Fruit fly (Drosophila melanogaster): ENCODE measurements around the gene CG5281.

Gene CG5281

dm6 chr3R:11435537-11436234, at the start of gene CG5281, which contains the start of gene Exd2 (continued):
- peak; percentile 46 for TF ChIP-seq Bteb2 (GFP tag; optimal IDR thresholded peaks at IDR 0.05)
- TF ChIP-seq D19A (tag; optimal IDR thresholded peaks at IDR 0.05): no peak
- TF ChIP-seq Hr39 (optimal IDR thresholded peaks at IDR 0.05): no peak
- no peak for TF ChIP-seq usp (GFP tag; optimal IDR thresholded peaks at IDR 0.05)
- peak; percentile 59 for TF ChIP-seq dmrt11E (tag; optimal IDR thresholded peaks at IDR 0.05)
- 0 out of 2 replicates have a peak, but pooled peaks have one; percentile 27 for TF ChIP-seq Nf-YA (GFP tag; IDR thresholded peaks at IDR 0.05)
- no peak for TF ChIP-seq nau (GFP tag; optimal IDR thresholded peaks at IDR 0.05)
- TF ChIP-seq her (GFP tag; optimal IDR thresholded peaks at IDR 0.05): peak; percentile 24
- TF ChIP-seq CG6654 (GFP tag; optimal IDR thresholded peaks at IDR 0.05): no peak
- TF ChIP-seq Dref (GFP tag; IDR thresholded peaks at IDR 0.05): peak; percentile 40; the same call in 1 of the 2 replicates
- TF ChIP-seq Dll (GFP tag; IDR thresholded peaks at IDR 0.05; ENCODE audit: partially characterized antibody): peak; percentile 65; the same call in 3 of the 4 replicates
- TF ChIP-seq vnd (GFP tag; IDR thresholded peaks at IDR 0.05; ENCODE audit: partially characterized antibody): no peak
- peak; percentile 17; the same call in 1 of the 2 replicates for TF ChIP-seq Atf6 (GFP tag; IDR thresholded peaks at IDR 0.05)
- TF ChIP-seq MBD-R2 (GFP tag; IDR thresholded peaks at IDR 0.05): peak; percentile 73
- TF ChIP-seq CG3065 (GFP tag; optimal IDR thresholded peaks at IDR 0.05): no peak
- no peak for TF ChIP-seq CG14441 (GFP tag; IDR thresholded peaks at IDR 0.05)
- TF ChIP-seq cwo (GFP tag; optimal IDR thresholded peaks at IDR 0.05): peak; percentile 16
- TF ChIP-seq wor (GFP tag; IDR thresholded peaks at IDR 0.05): no peak
- TF ChIP-seq slp2 (GFP tag; optimal IDR thresholded peaks at IDR 0.05): peak; percentile 36
- TF ChIP-seq prd (optimal IDR thresholded peaks at IDR 0.05): no peak
- 0 out of 3 replicates have a peak, but pooled peaks have one; percentile 22 for TF ChIP-seq prd (GFP tag; IDR thresholded peaks at IDR 0.05)
- peak; percentile 70 for TF ChIP-seq CG2120 (GFP tag; optimal IDR thresholded peaks at IDR 0.05)
- peak; percentile 95 for TF ChIP-seq Myb (GFP tag; optimal IDR thresholded peaks at IDR 0.05)
- peak; percentile 0 for TF ChIP-seq CG7786 (GFP tag; optimal IDR thresholded peaks at IDR 0.05)
- TF ChIP-seq CG12071 (GFP tag; optimal IDR thresholded peaks at IDR 0.05): peak; percentile 26
- peak; percentile 43 for TF ChIP-seq MESR4 (GFP tag; optimal IDR thresholded peaks at IDR 0.05)
- TF ChIP-seq PHDP (tag; optimal IDR thresholded peaks at IDR 0.05): peak; percentile 65
- no peak for TF ChIP-seq CG4404 (GFP tag; IDR thresholded peaks at IDR 0.05)
- TF ChIP-seq insv (GFP tag; optimal IDR thresholded peaks at IDR 0.05): peak in 1 of 2 experiments; percentile 23
- TF ChIP-seq Atf-2 (GFP tag; optimal IDR thresholded peaks at IDR 0.05): peak; percentile 48
- peak; percentile 7 for TF ChIP-seq mirr (GFP tag; optimal IDR thresholded peaks at IDR 0.05)
- peak; percentile 17 for TF ChIP-seq jumu (GFP tag; optimal IDR thresholded peaks at IDR 0.05)
- TF ChIP-seq fd96Cb (tag; optimal IDR thresholded peaks at IDR 0.05): peak; percentile 9
- TF ChIP-seq Mad (GFP tag; optimal IDR thresholded peaks at IDR 0.05): peak; percentile 7
- TF ChIP-seq CG8388 (GFP tag; optimal IDR thresholded peaks at IDR 0.05): peak; percentile 39
- TF ChIP-seq Ssrp (tag; optimal IDR thresholded peaks at IDR 0.05): peak; percentile 32
- peak; percentile 4 for TF ChIP-seq CG6254 (GFP tag; optimal IDR thresholded peaks at IDR 0.05)
- peak; percentile 44 for TF ChIP-seq shn (GFP tag; optimal IDR thresholded peaks at IDR 0.05)
- TF ChIP-seq CG30020 (tag; optimal IDR thresholded peaks at IDR 0.05): peak; percentile 55
- TF ChIP-seq bcd (GFP tag; optimal IDR thresholded peaks at IDR 0.05): peak; percentile 39
- no peak for TF ChIP-seq CG2889 (GFP tag; IDR thresholded peaks at IDR 0.05)
- TF ChIP-seq da (GFP tag; optimal IDR thresholded peaks at IDR 0.05): peak; percentile 29
- TF ChIP-seq CG10979 (tag; optimal IDR thresholded peaks at IDR 0.05): peak; percentile 43
- no peak for TF ChIP-seq klu (GFP tag; IDR thresholded peaks at IDR 0.05)
- TF ChIP-seq MTF-1 (GFP tag; optimal IDR thresholded peaks at IDR 0.05; ENCODE audit: borderline replicate concordance): peak; percentile 39
- no peak for TF ChIP-seq fd102C (GFP tag; optimal IDR thresholded peaks at IDR 0.05)
- TF ChIP-seq nerfin-2 (GFP tag; IDR thresholded peaks at IDR 0.05; ENCODE audit: partially characterized antibody): no peak
- peak; percentile 53 for TF ChIP-seq CG13123 (GFP tag; optimal IDR thresholded peaks at IDR 0.05)
- TF ChIP-seq CG7271 (tag; optimal IDR thresholded peaks at IDR 0.05): peak; percentile 7
- TF ChIP-seq NfI (GFP tag; optimal IDR thresholded peaks at IDR 0.05): peak; percentile 71

Data from whole organism, embryonic.